Worm (Caenorhabditis elegans) whole organism, L1 larva: ENCODE data around the gene srh-146.

Source experiments
- ama-1 ChIP-seq: fragments of 150-350 bp; optimal IDR thresholded peaks from 2 replicates; lab custom pipeline; 2014
- blmp-1 ChIP-seq: fragments of 150-350 bp; optimal IDR thresholded peaks from 2 replicates; lab custom pipeline; 2014; ENCODE audit warnings: missing biosample characterization, missing genetic modification characterization
- dpl-1 ChIP-seq, 3 experiments: fragments of 150-350 bp in 2 of 3; sonication (generic microtip) in 1 of 3; optimal IDR thresholded peaks; 2 replicates each; lab custom pipeline; 2014 to 2017; ENCODE audit warnings: missing biosample characterization in 3 of 3, missing genetic modification characterization in 3 of 3, missing genetic modification reagents in 3 of 3
- efl-1 ChIP-seq, 4 experiments: fragments of 150-350 bp; optimal IDR thresholded peaks in 3 of 4; peaks in 1 of 4; 1 replicate in 1 of 4; 2 replicates in 3 of 4; lab custom pipeline; 2014; ENCODE audit warnings: missing biosample characterization in 2 of 4, missing genetic modification characterization in 2 of 4, missing genetic modification reagents in 2 of 4
- fkh-10 ChIP-seq: sonication (generic microtip); optimal IDR thresholded peaks from 2 replicates; lab custom pipeline; 2017; ENCODE audit warnings: missing biosample characterization, missing genetic modification reagents, missing genetic modification characterization
- hlh-17 ChIP-seq: fragments of 200-800 bp; sonication (Bioruptor generic); optimal IDR thresholded peaks from 2 replicates; lab custom pipeline; 2018; ENCODE audit warnings: missing genetic modification characterization, mild to moderate bottlenecking, missing compliant biosample characterization, moderate library complexity, borderline replicate concordance
- jun-1 ChIP-seq: fragments of 150-350 bp; optimal IDR thresholded peaks from 2 replicates; lab custom pipeline; 2014; ENCODE audit warnings: missing biosample characterization, missing genetic modification reagents, missing genetic modification characterization
- mab-9 ChIP-seq: fragments of 200-800 bp; sonication (Bioruptor generic); IDR thresholded peaks from 2 replicates; pipeline ENCODE4 v1.3.6; 2022; ENCODE audit warnings: missing genetic modification reagents, missing genetic modification characterization, missing compliant biosample characterization
- nhr-11 ChIP-seq: fragments of 150-350 bp; optimal IDR thresholded peaks from 2 replicates; lab custom pipeline; 2014; ENCODE audit warnings: missing biosample characterization, missing genetic modification characterization
- nhr-77 ChIP-seq: fragments of 150-350 bp; optimal IDR thresholded peaks from 2 replicates; lab custom pipeline; 2014; ENCODE audit warnings: missing biosample characterization, missing genetic modification characterization
- nhr-90 ChIP-seq: sonication (generic microtip); optimal IDR thresholded peaks from 2 replicates; lab custom pipeline; 2016; ENCODE audit warnings: mild to moderate bottlenecking, missing genetic modification characterization, missing compliant biosample characterization; ENCODE audit not compliant: poor library complexity
- pqm-1 ChIP-seq: sonication (generic microtip); optimal IDR thresholded peaks from 3 replicates; lab custom pipeline; 2017; ENCODE audit warnings: missing biosample characterization, missing genetic modification characterization
- unc-86 ChIP-seq: sonication (generic microtip); optimal IDR thresholded peaks from 2 replicates; lab custom pipeline; 2016; ENCODE audit warnings: missing genetic modification characterization, missing compliant biosample characterization
- ztf-4 ChIP-seq: fragments of 150-350 bp; optimal IDR thresholded peaks from 2 replicates; lab custom pipeline; 2014; ENCODE audit warnings: missing biosample characterization, missing genetic modification characterization

DNA sequence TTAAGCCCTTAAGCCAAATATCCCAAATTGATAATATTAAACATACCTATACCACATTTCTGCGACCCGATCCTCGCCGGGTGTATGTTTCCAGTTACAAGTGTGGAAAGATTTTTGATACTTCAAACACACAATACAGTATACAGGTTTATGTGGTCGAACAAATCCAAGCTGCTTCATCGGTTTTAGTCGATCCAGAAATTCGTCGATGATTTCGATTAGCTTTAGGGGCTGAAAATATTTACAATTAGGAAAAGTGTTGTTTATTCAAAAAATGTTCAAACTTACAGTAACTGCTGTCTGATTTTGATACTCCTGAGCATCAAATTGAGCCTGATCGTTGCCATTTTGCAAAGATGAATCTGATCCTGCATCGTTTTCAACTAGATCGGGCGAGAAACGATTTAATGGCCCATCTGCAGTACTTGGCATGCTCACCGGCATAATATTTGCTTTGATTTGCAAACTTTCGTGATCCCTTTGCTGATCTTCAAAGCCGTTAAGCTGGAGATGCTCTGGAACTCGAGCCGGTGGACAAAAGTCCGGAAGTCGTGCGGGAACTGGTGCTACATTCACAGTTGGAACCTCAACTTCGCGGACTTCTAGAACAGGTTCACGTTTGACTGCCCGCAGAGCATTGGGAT is 37.7 kb upstream of the srh-146 start:
- TF ChIP-seq nhr-77 (no peak), ama-1 (lab: Kevin White, UChicago) (no peak), ztf-4 (tag; lab: Kevin White, UChicago) (no peak), efl-1 (optimal IDR thresholded peaks at IDR 0.05; lab: Kevin White, UChicago) (no peak), efl-1 (GFP tag; optimal IDR thresholded peaks at IDR 0.05 in 1 of 2; lab: Kevin White, UChicago) (peak in 1 of 2 experiments; percentile 15), pqm-1 (no peak), mab-9 (no peak), hlh-17 (GFP tag; lab: Kevin White, UChicago) (no peak), fkh-10 (GFP tag; lab: Kevin White, UChicago) (no peak), unc-86 (no peak), nhr-90 (tag; lab: Kevin White, UChicago) (no peak), blmp-1 (tag; lab: Kevin White, UChicago) (no peak), dpl-1 (GFP tag; optimal IDR thresholded peaks at IDR 0.05; lab: Kevin White, UChicago) (no peak), jun-1 (tag; lab: Kevin White, UChicago) (no peak), nhr-11 (tag; lab: Kevin White, UChicago) (no peak)
